Worm (Caenorhabditis elegans): ENCODE measurements around the gene ing-3.

Gene ing-3

DNA sequence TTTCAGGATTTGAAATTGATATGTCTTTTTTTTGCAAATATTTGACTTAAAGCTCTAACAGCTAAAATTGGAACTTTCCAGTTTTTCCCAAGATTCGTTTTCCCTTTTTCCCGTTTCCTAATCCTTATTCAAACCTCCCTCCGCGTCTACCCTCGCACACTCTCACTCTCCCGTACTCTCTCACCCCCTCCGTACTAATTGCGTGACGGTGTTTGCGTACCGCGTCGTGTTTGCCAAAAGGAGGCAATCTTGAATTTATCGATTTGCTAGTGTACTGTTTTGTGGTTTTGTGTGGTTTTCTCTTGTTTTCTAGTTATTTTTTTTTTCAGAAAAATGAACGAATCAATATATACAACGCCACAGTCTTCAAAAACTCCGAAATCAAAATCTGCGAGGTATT lies 32.8 kb downstream of the ing-3 start, which contains the start of gene citk-1 (continued):
- TF ChIP-seq pqm-1 (tag; optimal IDR thresholded peaks at IDR 0.05) (peak; percentile 16), nhr-23 (tag; optimal IDR thresholded peaks at IDR 0.05) (peak; percentile 69), nhr-12 (tag; optimal IDR thresholded peaks at IDR 0.05) (no peak), lsy-12 (tag; optimal IDR thresholded peaks at IDR 0.05) (no peak), skn-1 (tag; optimal IDR thresholded peaks at IDR 0.05) (peak; percentile 7), fkh-2 (tag; optimal IDR thresholded peaks at IDR 0.05) (no peak), snpc-4 (tag; optimal IDR thresholded peaks at IDR 0.05) (no peak), nhr-28 (tag; optimal IDR thresholded peaks at IDR 0.05) (no peak), unc-39 (tag; optimal IDR thresholded peaks at IDR 0.05) (no peak), ceh-28 (tag; optimal IDR thresholded peaks at IDR 0.05) (no peak), ceh-9 (tag; optimal IDR thresholded peaks at IDR 0.05) (no peak), mml-1 (tag; optimal IDR thresholded peaks at IDR 0.05) (no peak), zag-1 (tag; optimal IDR thresholded peaks at IDR 0.05) (no peak), nfya-1 (tag; optimal IDR thresholded peaks at IDR 0.05; ENCODE audit: insufficient read depth) (no peak)

DNA sequence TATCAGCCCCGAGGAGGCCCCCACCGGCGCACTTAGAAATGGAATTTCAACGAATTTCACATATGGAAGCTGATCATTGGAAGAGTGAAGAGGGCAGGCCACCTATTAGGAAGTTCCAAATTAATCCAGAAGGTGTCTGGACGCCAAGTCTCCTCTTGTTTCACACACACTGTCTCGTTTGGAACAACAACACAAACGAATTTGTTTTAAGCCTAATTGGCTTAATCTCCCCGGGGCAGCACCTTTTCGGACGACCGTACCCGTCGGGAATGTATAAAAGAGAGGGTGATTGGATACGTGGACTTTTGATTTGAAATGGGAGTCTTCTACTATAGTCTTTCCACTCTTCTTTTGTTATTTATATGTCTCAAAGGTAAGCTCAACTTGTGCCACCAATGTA lies 40.2 kb downstream of the ing-3 start, which contains the start of gene mltn-3:
TSS of gene mltn-3 (plus strand) at position 301 of the 400 bp plus-strand sequence.
- TF ChIP-seq lin-15B (tag; optimal IDR thresholded peaks at IDR 0.05), result no peak
- no peak for TF ChIP-seq nhr-11 (tag; optimal IDR thresholded peaks at IDR 0.05)
- TF ChIP-seq elt-1 (tag; optimal IDR thresholded peaks at IDR 0.05), result no peak
- no peak for TF ChIP-seq skn-1 (tag; optimal IDR thresholded peaks at IDR 0.05)
- no peak for TF ChIP-seq sea-2 (GFP tag; optimal IDR thresholded peaks at IDR 0.05)
- no peak for TF ChIP-seq eor-1 (tag; optimal IDR thresholded peaks at IDR 0.05)
- no peak for TF ChIP-seq pha-4 (tag; optimal IDR thresholded peaks at IDR 0.05)

DNA sequence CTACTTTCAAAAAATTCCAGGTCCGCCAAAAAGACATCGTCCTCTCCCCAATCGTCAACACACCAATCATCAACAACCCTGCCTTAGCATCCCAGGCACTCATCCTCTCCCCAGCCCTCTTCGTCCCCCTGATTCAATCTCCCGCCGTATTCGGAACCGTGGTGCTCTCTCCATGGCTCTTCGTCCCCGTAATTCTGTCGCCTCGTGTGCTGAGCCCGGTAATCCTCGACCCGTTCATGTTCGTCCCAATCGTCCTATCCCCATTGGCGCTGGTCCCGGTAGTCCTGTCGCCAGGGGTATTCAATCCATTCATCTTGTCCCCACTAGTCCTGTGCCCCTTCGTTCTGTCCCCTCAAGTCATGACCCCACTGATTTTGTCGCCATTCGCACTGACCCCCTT lies 43.3 kb downstream of the ing-3 start:
- TF ChIP-seq snpc-4 (tag; optimal IDR thresholded peaks at IDR 0.05) (no peak), elt-1 (tag; optimal IDR thresholded peaks at IDR 0.05) (no peak), fkh-2 (tag; optimal IDR thresholded peaks at IDR 0.05) (no peak), nhr-77 (tag; optimal IDR thresholded peaks at IDR 0.05) (no peak), nhr-43 (tag; optimal IDR thresholded peaks at IDR 0.05; ENCODE audit: poor library complexity, severe bottlenecking) (no peak), unc-62 (GFP tag; optimal IDR thresholded peaks at IDR 0.05) (no peak), nhr-12 (tag; optimal IDR thresholded peaks at IDR 0.05) (no peak), nfya-1 (tag; optimal IDR thresholded peaks at IDR 0.05; ENCODE audit: insufficient read depth) (no peak)

DNA sequence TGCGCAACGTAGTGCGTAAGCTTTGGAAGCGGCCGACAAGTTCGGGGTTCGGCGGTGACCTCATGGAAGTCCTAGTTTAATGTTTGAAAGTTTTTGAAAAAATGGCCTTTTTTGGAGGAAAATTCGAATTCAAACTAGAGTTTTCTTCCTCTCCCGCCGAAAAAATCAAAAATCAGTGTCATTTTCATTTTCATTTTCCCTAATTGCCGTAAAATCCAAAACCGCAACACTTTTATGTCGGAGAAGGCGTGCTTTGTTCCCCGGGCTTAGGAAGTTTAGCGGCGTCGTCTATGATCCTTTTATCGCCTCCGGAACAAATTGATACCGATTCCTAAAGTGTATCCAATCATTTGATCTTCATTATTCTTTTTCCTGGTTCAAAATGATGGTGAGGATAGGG lies 49.1 kb downstream of the ing-3 start, which contains the start of gene mltn-5:
TSS of gene mltn-5 (plus strand) at position 301 of the 400 bp plus-strand sequence.
- TF ChIP-seq hmg-11 (tag; optimal IDR thresholded peaks at IDR 0.05) (no peak), pha-4 (tag; optimal IDR thresholded peaks at IDR 0.05) (no peak), R02D3.7 (tag; optimal IDR thresholded peaks at IDR 0.05) (no peak), mdl-1 (tag; optimal IDR thresholded peaks at IDR 0.05) (no peak), lin-15B (tag; optimal IDR thresholded peaks at IDR 0.05) (no peak), elt-2 (tag; optimal IDR thresholded peaks at IDR 0.05) (no peak), lsy-12 (tag; optimal IDR thresholded peaks at IDR 0.05) (no peak), ama-1 (optimal IDR thresholded peaks at IDR 0.05) (no peak), nfya-1 (tag; optimal IDR thresholded peaks at IDR 0.05; ENCODE audit: insufficient read depth) (no peak), sea-2 (GFP tag; optimal IDR thresholded peaks at IDR 0.05) (no peak), skn-1 (tag; optimal IDR thresholded peaks at IDR 0.05) (no peak), unc-39 (tag; optimal IDR thresholded peaks at IDR 0.05) (no peak)

DNA sequence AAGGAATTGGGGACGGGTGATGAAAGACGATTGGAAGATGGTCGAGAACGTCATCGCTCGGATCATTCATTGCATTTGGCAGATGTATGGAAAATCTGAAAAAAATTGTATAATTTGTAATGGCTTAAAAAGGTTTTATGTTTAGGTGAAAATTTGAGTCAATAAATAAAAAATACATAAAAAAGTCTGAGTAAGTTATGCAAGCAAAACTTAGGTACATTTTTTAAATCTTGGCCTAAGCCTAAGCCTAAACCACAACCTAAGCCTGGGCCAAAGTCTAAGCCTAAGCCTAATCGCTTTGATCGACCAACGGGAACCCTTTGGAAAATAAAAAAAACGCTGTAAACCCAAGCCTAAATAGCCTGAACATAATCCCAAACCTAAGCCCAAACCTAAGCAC lies 56.1 kb downstream of the ing-3 start, which contains the start of gene hot-3:
TSS of gene hot-3 (minus strand) at position 101 of the 400 bp plus-strand sequence.
- TF ChIP-seq ama-1 (optimal IDR thresholded peaks at IDR 0.05) (no peak), lin-39 (tag; optimal IDR thresholded peaks at IDR 0.05) (no peak), skn-1 (tag; optimal IDR thresholded peaks at IDR 0.05) (no peak), ZK546.5 (tag; optimal IDR thresholded peaks at IDR 0.05) (no peak), nfya-1 (tag; optimal IDR thresholded peaks at IDR 0.05; ENCODE audit: insufficient read depth) (no peak), nhr-43 (tag; optimal IDR thresholded peaks at IDR 0.05; ENCODE audit: poor library complexity, severe bottlenecking) (no peak)

Data from whole organism, L3 larva.